Fruit fly (Drosophila melanogaster): ENCODE measurements around the gene tant.

tant gene

dm6 chr3L:6070119-6070518 lies 15.2 kb downstream of the tant start:
- TF ChIP-seq CG10631 (GFP tag; optimal IDR thresholded peaks at IDR 0.05) (no peak), Eip93F (GFP tag; optimal IDR thresholded peaks at IDR 0.05) (no peak)

dm6 chr3L:6071454-6072189 lies 16.7 kb downstream of the tant start, which contains the start of gene CG6602:
Gene CG6602 (plus strand): TSS chr3L:6072139.
- peak; percentile 68 for TF ChIP-seq lz (GFP tag; optimal IDR thresholded peaks at IDR 0.05)
- TF ChIP-seq CG11762 (GFP tag; optimal IDR thresholded peaks at IDR 0.05; ENCODE audit: insufficient read depth): no peak
- TF ChIP-seq OdsH (GFP tag; optimal IDR thresholded peaks at IDR 0.05): peak; percentile 59
- TF ChIP-seq cyc (GFP tag; optimal IDR thresholded peaks at IDR 0.05): peak; percentile 73
- TF ChIP-seq Eip75B (GFP tag; optimal IDR thresholded peaks at IDR 0.05): peak; percentile 17
- no peak for TF ChIP-seq CG32006 (GFP tag; optimal IDR thresholded peaks at IDR 0.05)
- no peak for TF ChIP-seq ss (GFP tag; optimal IDR thresholded peaks at IDR 0.05)
- TF ChIP-seq CG10669 (GFP tag; optimal IDR thresholded peaks at IDR 0.05): peak; percentile 42
- peak; percentile 55 for TF ChIP-seq CG31627 (GFP tag; optimal IDR thresholded peaks at IDR 0.05)
- TF ChIP-seq Met (GFP tag; optimal IDR thresholded peaks at IDR 0.05): peak; percentile 44
- no peak for TF ChIP-seq CG6276 (GFP tag; optimal IDR thresholded peaks at IDR 0.05)
- no peak for TF ChIP-seq spab (GFP tag; optimal IDR thresholded peaks at IDR 0.05)
- peak; percentile 25 for TF ChIP-seq CG34406 (GFP tag; optimal IDR thresholded peaks at IDR 0.05)
- TF ChIP-seq Hr39 (GFP tag; optimal IDR thresholded peaks at IDR 0.05): peak; percentile 65
- peak; percentile 31 for TF ChIP-seq Blimp-1 (GFP tag; optimal IDR thresholded peaks at IDR 0.05)
- no peak for TF ChIP-seq fd85E (GFP tag; optimal IDR thresholded peaks at IDR 0.05)
- peak; percentile 5 for TF ChIP-seq vri (GFP tag; optimal IDR thresholded peaks at IDR 0.05)
- peak; percentile 13 for TF ChIP-seq CG7368 (GFP tag; optimal IDR thresholded peaks at IDR 0.05)
- peak; percentile 41 for TF ChIP-seq Sox15 (GFP tag; optimal IDR thresholded peaks at IDR 0.05)
- TF ChIP-seq esn (GFP tag; optimal IDR thresholded peaks at IDR 0.05): peak; percentile 53
- TF ChIP-seq CG6854 (GFP tag; optimal IDR thresholded peaks at IDR 0.05): peak; percentile 21
- TF ChIP-seq Ets21C (GFP tag; optimal IDR thresholded peaks at IDR 0.05): no peak
- peak; percentile 68 for TF ChIP-seq Eip78C (GFP tag)
- peak; percentile 66 for TF ChIP-seq CG11902 (GFP tag; optimal IDR thresholded peaks at IDR 0.05)
- TF ChIP-seq eg (GFP tag; IDR thresholded peaks at IDR 0.05): peak; percentile 50; the same call in 2 of the 3 replicates
- peak in 1 of 2 experiments; percentile 54 for TF ChIP-seq salr (GFP tag; optimal IDR thresholded peaks at IDR 0.05)
- TF ChIP-seq acj6 (GFP tag; optimal IDR thresholded peaks at IDR 0.05): peak; percentile 40
- TF ChIP-seq CG6163 (GFP tag; IDR thresholded peaks at IDR 0.05): peak; percentile 70
- peak; percentile 6 for TF ChIP-seq CG10631 (GFP tag; optimal IDR thresholded peaks at IDR 0.05)
- peak; percentile 49 for TF ChIP-seq topi (GFP tag; optimal IDR thresholded peaks at IDR 0.05)
- peak; percentile 5 for TF ChIP-seq net (GFP tag; optimal IDR thresholded peaks at IDR 0.05)
- TF ChIP-seq CG3919 (GFP tag; optimal IDR thresholded peaks at IDR 0.05): peak; percentile 58
- TF ChIP-seq CG8319 (GFP tag; optimal IDR thresholded peaks at IDR 0.05): peak; percentile 43
- TF ChIP-seq achi (GFP tag; optimal IDR thresholded peaks at IDR 0.05): peak; percentile 25

- peak; percentile 84 for TF ChIP-seq fkh (GFP tag; optimal IDR thresholded peaks at IDR 0.05)
- TF ChIP-seq spab (GFP tag; optimal IDR thresholded peaks at IDR 0.05): no peak
- peak; percentile 45; the same call in 2 of the 3 replicates for TF ChIP-seq eg (GFP tag; IDR thresholded peaks at IDR 0.05)
- TF ChIP-seq CG10669 (GFP tag; optimal IDR thresholded peaks at IDR 0.05): no peak
- TF ChIP-seq CG6792 (GFP tag; optimal IDR thresholded peaks at IDR 0.05): peak; percentile 6
- TF ChIP-seq CG6808 (GFP tag; optimal IDR thresholded peaks at IDR 0.05): peak; percentile 23
- peak in 1 of 2 experiments; percentile 3 for TF ChIP-seq salr (GFP tag; optimal IDR thresholded peaks at IDR 0.05)
- TF ChIP-seq Sox14 (GFP tag; optimal IDR thresholded peaks at IDR 0.05): peak; percentile 77
- TF ChIP-seq CG15336 (GFP tag; IDR thresholded peaks at IDR 0.05): peak; percentile 35; the same call in 1 of the 2 replicates
- peak; percentile 58 for TF ChIP-seq CG32006 (GFP tag; optimal IDR thresholded peaks at IDR 0.05)
- TF ChIP-seq ss (GFP tag; optimal IDR thresholded peaks at IDR 0.05): peak in 1 of 2 experiments; percentile 44
- peak; percentile 59 for TF ChIP-seq Ets21C (GFP tag; optimal IDR thresholded peaks at IDR 0.05)
- peak; percentile 44 for TF ChIP-seq achi (GFP tag; optimal IDR thresholded peaks at IDR 0.05)
- no peak for TF ChIP-seq CG6276 (GFP tag; optimal IDR thresholded peaks at IDR 0.05)
- TF ChIP-seq Smox (GFP tag; optimal IDR thresholded peaks at IDR 0.05): peak; percentile 48
- peak; percentile 42 for TF ChIP-seq topi (GFP tag; optimal IDR thresholded peaks at IDR 0.05)
- no peak for TF ChIP-seq CG8119 (GFP tag; IDR thresholded peaks at IDR 0.05)
- peak; percentile 47 for TF ChIP-seq Eip75B (GFP tag; optimal IDR thresholded peaks at IDR 0.05)
- peak; percentile 57 for TF ChIP-seq CG10631 (GFP tag; optimal IDR thresholded peaks at IDR 0.05)
- peak; percentile 7 for TF ChIP-seq Sox15 (GFP tag; optimal IDR thresholded peaks at IDR 0.05)
- peak; percentile 15 for TF ChIP-seq CG9139 (GFP tag; optimal IDR thresholded peaks at IDR 0.05)
- TF ChIP-seq svp (GFP tag): no peak
- peak; percentile 88 for TF ChIP-seq Eip78C (GFP tag)
Observed at dm6 chr3L:6074975-6075692, 20.2 kb downstream of the tant start, which contains the start of the genes CG13295 and CG6610. Gene CG13295 (minus strand): TSS chr3L:6075245. Gene CG6610 (plus strand): TSS chr3L:6075536.
